Worm (Caenorhabditis elegans) whole organism, L3 larva: ENCODE data around the gene cyp-14A1.

Source experiments
- R02D3.7 ChIP-seq: fragments of 150-350 bp; optimal IDR thresholded peaks from 2 replicates; lab custom pipeline; 2014; ENCODE audit warnings: missing biosample characterization, missing genetic modification characterization
- ZK546.5 ChIP-seq: sonication (generic microtip); optimal IDR thresholded peaks from 2 replicates; lab custom pipeline; 2017; ENCODE audit warnings: missing biosample characterization, missing genetic modification characterization
- aly-2 ChIP-seq: fragments of 150-350 bp; optimal IDR thresholded peaks from 2 replicates; lab custom pipeline; 2014; ENCODE audit warnings: missing biosample characterization, missing genetic modification characterization
- ama-1 ChIP-seq: fragments of 150-350 bp; optimal IDR thresholded peaks from 2 replicates; lab custom pipeline; 2018
- ceh-16 ChIP-seq: sonication (generic microtip); optimal IDR thresholded peaks from 2 replicates; lab custom pipeline; 2017; ENCODE audit warnings: missing biosample characterization, missing genetic modification characterization
- ceh-28 ChIP-seq: fragments of 150-350 bp; optimal IDR thresholded peaks from 2 replicates; lab custom pipeline; 2014; ENCODE audit warnings: missing biosample characterization, missing genetic modification reagents, missing genetic modification characterization
- ceh-82 ChIP-seq: fragments of 150-350 bp; optimal IDR thresholded peaks from 2 replicates; lab custom pipeline; 2014; ENCODE audit warnings: missing biosample characterization, missing genetic modification characterization
- ceh-9 ChIP-seq: sonication (generic microtip); optimal IDR thresholded peaks from 2 replicates; lab custom pipeline; 2018; ENCODE audit warnings: missing biosample characterization, missing genetic modification characterization
- daf-12 ChIP-seq: fragments of 150-350 bp; optimal IDR thresholded peaks from 2 replicates; lab custom pipeline; 2014; ENCODE audit warnings: missing biosample characterization, missing genetic modification reagents, missing genetic modification characterization
- egl-27 ChIP-seq: sonication (generic microtip); optimal IDR thresholded peaks from 4 replicates; lab custom pipeline; 2017; ENCODE audit warnings: missing biosample characterization, missing genetic modification reagents, missing genetic modification characterization
- egl-5 ChIP-seq: fragments of 150-350 bp; optimal IDR thresholded peaks from 2 replicates; lab custom pipeline; 2017; ENCODE audit warnings: missing biosample characterization, missing genetic modification reagents, missing genetic modification characterization, inconsistent platforms
- elt-1 ChIP-seq: fragments of 150-350 bp; optimal IDR thresholded peaks from 2 replicates; lab custom pipeline; 2014; ENCODE audit warnings: missing biosample characterization, missing genetic modification characterization
- elt-2 ChIP-seq: sonication (generic microtip); optimal IDR thresholded peaks from 2 replicates; lab custom pipeline; 2016; ENCODE audit warnings: missing genetic modification reagents, mild to moderate bottlenecking, missing genetic modification characterization, missing compliant biosample characterization
- elt-3 ChIP-seq, 3 experiments: fragments of 150-350 bp in 1 of 3; sonication (generic microtip) in 2 of 3; optimal IDR thresholded peaks; 2 replicates in 2 of 3; 4 replicates in 1 of 3; lab custom pipeline; 2014 to 2017; ENCODE audit warnings: missing biosample characterization in 3 of 3, missing genetic modification characterization in 3 of 3
- eor-1 ChIP-seq, 2 experiments: fragments of 150-350 bp; optimal IDR thresholded peaks; 2 replicates each; lab custom pipeline; 2014 to 2018; ENCODE audit warnings: missing biosample characterization in 2 of 2, missing genetic modification characterization in 2 of 2
- fkh-10 ChIP-seq: sonication (generic microtip); optimal IDR thresholded peaks from 2 replicates; lab custom pipeline; 2017; ENCODE audit warnings: missing biosample characterization, missing genetic modification reagents, missing genetic modification characterization
- fkh-2 ChIP-seq: fragments of 150-350 bp; optimal IDR thresholded peaks from 2 replicates; lab custom pipeline; 2014; ENCODE audit warnings: missing biosample characterization, missing genetic modification reagents, missing genetic modification characterization
- fos-1 ChIP-seq: fragments of 150-350 bp; optimal IDR thresholded peaks from 2 replicates; lab custom pipeline; 2014; ENCODE audit warnings: missing biosample characterization, missing genetic modification characterization
- hmg-11 ChIP-seq: sonication (generic microtip); optimal IDR thresholded peaks from 2 replicates; lab custom pipeline; 2016; ENCODE audit warnings: missing genetic modification characterization, missing compliant biosample characterization
- jun-1 ChIP-seq: fragments of 150-350 bp; optimal IDR thresholded peaks from 2 replicates; lab custom pipeline; 2014; ENCODE audit warnings: missing biosample characterization, missing genetic modification reagents, missing genetic modification characterization
- lin-15B ChIP-seq: fragments of 150-350 bp; optimal IDR thresholded peaks from 2 replicates; lab custom pipeline; 2014; ENCODE audit warnings: missing biosample characterization, missing genetic modification characterization
- lin-39 ChIP-seq: fragments of 150-350 bp; optimal IDR thresholded peaks from 2 replicates; lab custom pipeline; 2018; ENCODE audit warnings: missing biosample characterization, missing genetic modification reagents, missing genetic modification characterization
- lsy-12 ChIP-seq: sonication (generic microtip); optimal IDR thresholded peaks from 2 replicates; lab custom pipeline; 2016; ENCODE audit warnings: mild to moderate bottlenecking, missing genetic modification characterization, missing compliant biosample characterization
- mdl-1 ChIP-seq: fragments of 150-350 bp; optimal IDR thresholded peaks from 2 replicates; lab custom pipeline; 2014; ENCODE audit warnings: missing biosample characterization, missing genetic modification characterization
- mml-1 ChIP-seq: fragments of 150-350 bp; sonication (generic microtip); optimal IDR thresholded peaks from 3 replicates; lab custom pipeline; 2014; ENCODE audit warnings: missing biosample characterization, missing genetic modification characterization
- nfya-1 ChIP-seq: sonication (generic microtip); optimal IDR thresholded peaks from 2 replicates; lab custom pipeline; 2017; ENCODE audit warnings: missing genetic modification characterization, mild to moderate bottlenecking, missing compliant biosample characterization, antibody characterized with exemption, moderate library complexity; ENCODE audit not compliant: insufficient read depth
- nhr-11 ChIP-seq: fragments of 150-350 bp; optimal IDR thresholded peaks from 2 replicates; lab custom pipeline; 2014; ENCODE audit warnings: missing biosample characterization, missing genetic modification characterization
- nhr-12 ChIP-seq: fragments of 150-350 bp; optimal IDR thresholded peaks from 2 replicates; lab custom pipeline; 2014; ENCODE audit warnings: missing biosample characterization, missing genetic modification characterization
- nhr-23 ChIP-seq: fragments of 150-350 bp; optimal IDR thresholded peaks from 2 replicates; lab custom pipeline; 2014; ENCODE audit warnings: missing biosample characterization, missing genetic modification reagents, missing genetic modification characterization
- nhr-237 ChIP-seq: fragments of 150-350 bp; optimal IDR thresholded peaks from 2 replicates; lab custom pipeline; 2014; ENCODE audit warnings: missing biosample characterization, missing genetic modification characterization
- nhr-25 ChIP-seq: sonication (generic microtip); optimal IDR thresholded peaks from 2 replicates; lab custom pipeline; 2017; ENCODE audit warnings: missing biosample characterization, missing genetic modification characterization
- nhr-28 ChIP-seq: fragments of 150-350 bp; optimal IDR thresholded peaks from 2 replicates; lab custom pipeline; 2014; ENCODE audit warnings: missing biosample characterization, missing genetic modification characterization
- nhr-43 ChIP-seq: sonication (generic microtip); optimal IDR thresholded peaks from 2 replicates; lab custom pipeline; 2016; ENCODE audit warnings: mild to moderate bottlenecking, missing genetic modification characterization, missing compliant biosample characterization; ENCODE audit not compliant: poor library complexity, severe bottlenecking
- nhr-67 ChIP-seq: fragments of 150-350 bp; optimal IDR thresholded peaks from 2 replicates; lab custom pipeline; 2014; ENCODE audit warnings: missing biosample characterization, missing genetic modification characterization
- nhr-76 ChIP-seq: fragments of 150-350 bp; sonication (generic microtip); optimal IDR thresholded peaks from 5 replicates; lab custom pipeline; 2014; ENCODE audit warnings: missing biosample characterization, missing genetic modification characterization
- nhr-77 ChIP-seq: fragments of 150-350 bp; optimal IDR thresholded peaks from 2 replicates; lab custom pipeline; 2014; ENCODE audit warnings: missing biosample characterization, missing genetic modification characterization
- pha-4 ChIP-seq: fragments of 150-350 bp; optimal IDR thresholded peaks from 2 replicates; lab custom pipeline; 2014; ENCODE audit warnings: missing biosample characterization, missing genetic modification reagents, missing genetic modification characterization
- pqm-1 ChIP-seq: fragments of 150-350 bp; optimal IDR thresholded peaks from 2 replicates; lab custom pipeline; 2017; ENCODE audit warnings: missing biosample characterization, missing genetic modification characterization, inconsistent platforms
- sea-2 ChIP-seq: fragments of 150-350 bp; sonication (generic microtip); optimal IDR thresholded peaks from 4 replicates; lab custom pipeline; 2014; ENCODE audit warnings: missing biosample characterization, missing genetic modification reagents, missing genetic modification characterization
- skn-1 ChIP-seq: fragments of 150-350 bp; optimal IDR thresholded peaks from 2 replicates; lab custom pipeline; 2014; ENCODE audit warnings: missing biosample characterization, missing genetic modification characterization
- snpc-4 ChIP-seq: fragments of 150-350 bp; optimal IDR thresholded peaks from 2 replicates; lab custom pipeline; 2014; ENCODE audit warnings: missing biosample characterization, missing genetic modification characterization
- tbx-2 ChIP-seq: sonication (generic microtip); optimal IDR thresholded peaks from 2 replicates; lab custom pipeline; 2016; ENCODE audit warnings: mild to moderate bottlenecking, missing genetic modification characterization, missing compliant biosample characterization
- unc-39 ChIP-seq: sonication (generic microtip); optimal IDR thresholded peaks from 4 replicates; lab custom pipeline; 2017; ENCODE audit warnings: missing biosample characterization, missing genetic modification characterization
- unc-62 ChIP-seq: fragments of 150-350 bp; sonication (generic microtip); optimal IDR thresholded peaks from 4 replicates; lab custom pipeline; 2014; ENCODE audit warnings: missing biosample characterization, missing genetic modification reagents, missing genetic modification characterization
- zag-1 ChIP-seq: fragments of 150-350 bp; optimal IDR thresholded peaks from 2 replicates; lab custom pipeline; 2014; ENCODE audit warnings: missing biosample characterization, missing genetic modification characterization
- ztf-11 ChIP-seq: fragments of 150-350 bp; optimal IDR thresholded peaks from 2 replicates; lab custom pipeline; 2014; ENCODE audit warnings: missing biosample characterization, missing genetic modification characterization
- ztf-4 ChIP-seq: fragments of 150-350 bp; optimal IDR thresholded peaks from 2 replicates; lab custom pipeline; 2014; ENCODE audit warnings: missing biosample characterization, missing genetic modification characterization

The cyp-14A1 gene

ce11 chrX:13264550-13264949 lies 2.6 kb downstream of the cyp-14A1 start:
- TF ChIP-seq lsy-12 (tag; lab: Kevin White, UChicago) (peak; percentile 55), lin-15B (tag; lab: Kevin White, UChicago) (no peak), ama-1 (no peak), skn-1 (peak; percentile 17), jun-1 (tag; lab: Kevin White, UChicago) (peak; percentile 55), fkh-2 (tag; lab: Kevin White, UChicago) (no peak), nhr-23 (peak; percentile 19), nhr-28 (tag; lab: Kevin White, UChicago) (no peak), pqm-1 (tag; lab: Kevin White, UChicago) (no peak), nfya-1 (tag; lab: Kevin White, UChicago) (no peak), mml-1 (no peak), fos-1 (tag; lab: Kevin White, UChicago) (no peak), ceh-82 (peak; percentile 34), nhr-11 (tag; lab: Kevin White, UChicago) (no peak), ZK546.5 (tag; lab: Kevin White, UChicago) (no peak), mdl-1 (tag; lab: Kevin White, UChicago) (no peak), lin-39 (tag; lab: Kevin White, UChicago) (peak; percentile 36), nhr-25 (no peak), zag-1 (tag; lab: Kevin White, UChicago) (no peak), sea-2 (GFP tag; lab: Kevin White, UChicago) (no peak), ztf-4 (no peak), daf-12 (tag; lab: Kevin White, UChicago) (no peak), unc-62 (GFP tag; lab: Kevin White, UChicago) (peak; percentile 2), elt-2 (tag; lab: Kevin White, UChicago) (peak; percentile 49), ztf-11 (tag; lab: Kevin White, UChicago) (no peak), nhr-77 (tag; lab: Kevin White, UChicago) (no peak), unc-39 (no peak), nhr-12 (no peak), ceh-9 (no peak), ceh-16 (no peak), egl-5 (tag; lab: Kevin White, UChicago) (no peak), elt-3 (tag; optimal IDR thresholded peaks at IDR 0.05; lab: Kevin White, UChicago) (no peak), eor-1 (tag; optimal IDR thresholded peaks at IDR 0.05; lab: Kevin White, UChicago) (no peak), nhr-67 (no peak), tbx-2 (tag; lab: Kevin White, UChicago) (peak; percentile 52), snpc-4 (tag; lab: Kevin White, UChicago) (no peak), elt-1 (tag; lab: Kevin White, UChicago) (no peak), nhr-237 (tag; lab: Kevin White, UChicago) (no peak), nhr-76 (no peak), egl-27 (tag; lab: Kevin White, UChicago) (no peak), fkh-10 (GFP tag; lab: Kevin White, UChicago) (peak; percentile 23), R02D3.7 (tag; lab: Kevin White, UChicago) (no peak), hmg-11 (tag; lab: Kevin White, UChicago) (peak; percentile 84), ceh-28 (no peak), pha-4 (tag; lab: Kevin White, UChicago) (peak; percentile 57), nhr-43 (tag; lab: Kevin White, UChicago) (peak; percentile 48), aly-2 (tag; lab: Kevin White, UChicago) (no peak)

DNA sequence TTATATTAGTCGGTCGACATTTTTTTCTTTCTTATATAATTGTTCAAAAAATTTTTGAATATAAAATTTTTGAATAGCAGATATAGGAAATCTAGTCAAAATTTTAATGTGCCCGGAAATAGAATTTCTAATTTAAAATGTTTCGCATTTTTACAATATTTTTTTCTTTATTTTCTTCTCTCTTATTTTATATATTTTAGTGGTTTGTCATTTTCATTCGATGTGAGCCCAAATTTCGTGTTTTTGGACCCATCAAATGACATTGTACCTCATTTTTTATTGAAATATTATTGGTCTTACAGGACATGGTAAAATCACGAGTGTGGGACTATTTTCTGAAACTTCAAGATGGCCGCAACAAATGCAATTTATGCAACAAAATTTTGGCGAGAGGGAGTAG lies 5.0 kb downstream of the cyp-14A1 start, which contains the start of gene K09A11.1:
K09A11.1 (plus strand) TSS at position 301 of the 400 bp plus-strand sequence.
- no peak for TF ChIP-seq elt-3 (tag; optimal IDR thresholded peaks at IDR 0.05; lab: Kevin White, UChicago)
- no peak for TF ChIP-seq skn-1
- TF ChIP-seq ceh-9 = no peak
- TF ChIP-seq tbx-2 (tag; lab: Kevin White, UChicago) = no peak
- no peak for TF ChIP-seq ZK546.5 (tag; lab: Kevin White, UChicago)
- TF ChIP-seq ama-1 = no peak
- no peak for TF ChIP-seq lin-39 (tag; lab: Kevin White, UChicago)
- TF ChIP-seq nhr-76 = no peak
- TF ChIP-seq ceh-16 = no peak
- no peak for TF ChIP-seq jun-1 (tag; lab: Kevin White, UChicago)
- TF ChIP-seq pha-4 (tag; lab: Kevin White, UChicago) = no peak
- no peak for TF ChIP-seq mdl-1 (tag; lab: Kevin White, UChicago)
- no peak for TF ChIP-seq ceh-82
